Worm (Caenorhabditis elegans) whole organism, young adult: ENCODE results near the gene C36C9.12.

Experiments used
- nhr-179 ChIP-seq: sonication (generic microtip); optimal IDR thresholded peaks from 2 replicates; lab custom pipeline; 2016; ENCODE audit warnings: mild to moderate bottlenecking, missing genetic modification characterization, missing compliant biosample characterization
- nhr-90 ChIP-seq: sonication (generic microtip); optimal IDR thresholded peaks from 2 replicates; lab custom pipeline; 2016; ENCODE audit warnings: missing genotype, mild to moderate bottlenecking, missing genetic modification characterization, missing compliant biosample characterization

- TF ChIP-seq nhr-179 (tag; lab: Kevin White, UChicago) (no peak), nhr-90 (no peak)
These were observed 39.7 kb upstream of the C36C9.12 start, which contains the start of gene dgn-3 for ce11 chrX:1729558-1729957.
